Worm (Caenorhabditis elegans): ENCODE data around the gene F08G12.5.

ce11 chrX:11323225-11323624 lies 13.1 kb upstream of the F08G12.5 start:
- TF ChIP-seq nhr-25 (tag; optimal IDR thresholded peaks at IDR 0.05) = no peak
- no peak for TF ChIP-seq ceh-16 (tag; optimal IDR thresholded peaks at IDR 0.05)
- no peak for TF ChIP-seq nhr-23 (tag; optimal IDR thresholded peaks at IDR 0.05)
- TF ChIP-seq ztf-11 (tag; optimal IDR thresholded peaks at IDR 0.05) = no peak
- no peak for TF ChIP-seq egl-27 (tag; optimal IDR thresholded peaks at IDR 0.05)
- no peak for TF ChIP-seq nhr-11 (tag; optimal IDR thresholded peaks at IDR 0.05)
- TF ChIP-seq jun-1 (tag; optimal IDR thresholded peaks at IDR 0.05) = no peak
- TF ChIP-seq zag-1 (tag; optimal IDR thresholded peaks at IDR 0.05) = no peak

Measured in whole organism, L3 larva.